Worm (Caenorhabditis elegans) whole organism, L1 larva: Measurements from ENCODE around the gene srj-7.

Experiments
- aly-2 ChIP-seq: fragments of 150-350 bp; optimal IDR thresholded peaks from 2 replicates; lab custom pipeline; 2014; ENCODE audit warnings: missing biosample characterization, missing genetic modification characterization
- blmp-1 ChIP-seq: fragments of 150-350 bp; optimal IDR thresholded peaks from 2 replicates; lab custom pipeline; 2014; ENCODE audit warnings: missing biosample characterization, missing genetic modification characterization
- ceh-82 ChIP-seq, 3 experiments: fragments of 150-350 bp in 1 of 3; sonication (generic microtip) in 2 of 3; optimal IDR thresholded peaks; 2 replicates each; lab custom pipeline; 2014 to 2017; ENCODE audit warnings: missing biosample characterization in 3 of 3, missing genetic modification characterization in 3 of 3
- nhr-11 ChIP-seq: fragments of 150-350 bp; optimal IDR thresholded peaks from 2 replicates; lab custom pipeline; 2014; ENCODE audit warnings: missing biosample characterization, missing genetic modification characterization

ce11 chrV:3227373-3227772, 17.4 kb upstream of the srj-7 start, which contains the start of gene K08D9.2:
- TF ChIP-seq nhr-11 (tag; lab: Kevin White, UChicago) (no peak), ceh-82 (tag; optimal IDR thresholded peaks at IDR 0.05; lab: Kevin White, UChicago) (no peak), blmp-1 (tag; lab: Kevin White, UChicago) (no peak), aly-2 (tag; lab: Kevin White, UChicago) (no peak)
